Worm (Caenorhabditis elegans): Measurements from ENCODE around the gene F58E6.11.

- TF ChIP-seq nhr-237 (tag; optimal IDR thresholded peaks at IDR 0.05) (no peak), mab-5 (tag; optimal IDR thresholded peaks at IDR 0.05) (no peak), tbx-8 (GFP tag; optimal IDR thresholded peaks at IDR 0.05) (no peak), unc-62 (GFP tag; optimal IDR thresholded peaks at IDR 0.05) (no peak), elt-1 (tag; optimal IDR thresholded peaks at IDR 0.05; ENCODE audit: borderline replicate concordance, insufficient read depth) (no peak), elt-3 (tag; optimal IDR thresholded peaks at IDR 0.05) (no peak)
Measured at ce11 chrV:9725719-9726118, 32.1 kb downstream of the F58E6.11 start.
